Fruit fly (Drosophila melanogaster): ENCODE results near the gene Gba1b.

The Gba1b gene

DNA sequence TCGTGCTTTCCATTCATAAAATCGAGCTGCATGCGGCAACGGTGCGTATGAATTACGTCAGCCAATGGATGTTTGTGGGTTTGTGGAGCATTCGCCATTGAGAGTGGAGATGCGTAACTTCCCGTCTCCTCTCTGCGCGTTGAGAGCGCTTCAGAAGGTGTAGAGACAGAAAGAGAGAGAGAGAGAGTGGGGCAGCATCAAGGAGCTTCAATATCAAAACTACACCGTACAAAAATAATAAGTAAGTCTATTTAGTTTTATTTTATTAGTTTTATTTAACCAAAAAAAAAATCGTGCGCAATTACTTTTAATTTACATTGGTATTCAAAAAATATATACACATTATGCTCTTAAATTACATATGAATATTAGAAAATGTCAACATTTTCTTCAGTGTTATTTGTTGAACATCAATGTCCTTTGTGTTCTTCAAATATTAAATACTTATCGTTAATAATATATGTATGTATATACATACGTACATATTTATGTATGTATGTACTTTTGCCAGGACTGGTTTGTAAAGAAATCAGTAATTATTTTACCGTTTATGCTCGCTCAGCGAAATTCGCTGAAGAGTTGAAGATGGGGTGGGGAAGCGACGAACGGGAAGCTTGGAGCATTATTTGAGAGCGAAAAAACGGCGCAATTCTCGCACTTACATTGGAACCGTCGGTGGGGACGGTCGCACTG, 18.2 kb downstream of the Gba1b start, which contains the start of gene CG10365 (continued):
- 0 out of 3 replicates have a peak, but pooled peaks have one; percentile 46 for TF ChIP-seq CG6175 (GFP tag; IDR thresholded peaks at IDR 0.05)
- TF ChIP-seq danr (GFP tag; IDR thresholded peaks at IDR 0.05) = peak; percentile 50; the same call in 1 of the 2 replicates
- peak; percentile 83 for TF ChIP-seq CG10366 (GFP tag; IDR thresholded peaks at IDR 0.05)
- TF ChIP-seq gsb-n (tag; optimal IDR thresholded peaks at IDR 0.05) = peak; percentile 79
- no peak for TF ChIP-seq Ets65A (GFP tag)
- no peak for TF ChIP-seq gro (GFP tag; optimal IDR thresholded peaks at IDR 0.05)
- TF ChIP-seq CG12236 (GFP tag; optimal IDR thresholded peaks at IDR 0.05) = no peak
- TF ChIP-seq D (optimal IDR thresholded peaks at IDR 0.05) = no peak
- peak; percentile 42 for TF ChIP-seq D (GFP tag; optimal IDR thresholded peaks at IDR 0.05)
- TF ChIP-seq CG6254 (GFP tag; optimal IDR thresholded peaks at IDR 0.05) = peak; percentile 52
- no peak for TF ChIP-seq CG33213 (GFP tag; optimal IDR thresholded peaks at IDR 0.05)
- peak; percentile 85 for TF ChIP-seq CG8924 (tag; optimal IDR thresholded peaks at IDR 0.05)
- TF ChIP-seq CG6689 (GFP tag; IDR thresholded peaks at IDR 0.05) = peak; percentile 86
- peak; percentile 79 for TF ChIP-seq ttk (GFP tag; IDR thresholded peaks at IDR 0.05)
- peak; percentile 81 for TF ChIP-seq ind (GFP tag; optimal IDR thresholded peaks at IDR 0.05)
- TF ChIP-seq CG11247 (GFP tag; IDR thresholded peaks at IDR 0.05) = peak; percentile 78
- no peak for TF ChIP-seq CG11398 (GFP tag; optimal IDR thresholded peaks at IDR 0.05)
- peak; percentile 64 for TF ChIP-seq Nf-YC (tag; optimal IDR thresholded peaks at IDR 0.05)
- peak; percentile 93 for TF ChIP-seq vvl (GFP tag; IDR thresholded peaks at IDR 0.05)
- no peak for TF ChIP-seq CG8089 (GFP tag; optimal IDR thresholded peaks at IDR 0.05)
- peak; percentile 59 for TF ChIP-seq CG12219 (GFP tag; optimal IDR thresholded peaks at IDR 0.05)
- peak; percentile 30; the same call in 1 of the 2 replicates for TF ChIP-seq GATAe (GFP tag; conservative IDR thresholded peaks at IDR 0.05)
- TF ChIP-seq Mes4 (GFP tag; optimal IDR thresholded peaks at IDR 0.05) = no peak
- TF ChIP-seq CG8359 (GFP tag; optimal IDR thresholded peaks at IDR 0.05; ENCODE audit: borderline replicate concordance) = no peak
- TF ChIP-seq pita (GFP tag; optimal IDR thresholded peaks at IDR 0.05) = no peak
- TF ChIP-seq sug (tag; optimal IDR thresholded peaks at IDR 0.05) = peak; percentile 36
- no peak for TF ChIP-seq Sry-β (GFP tag; optimal IDR thresholded peaks at IDR 0.05)
- TF ChIP-seq CG1529 (GFP tag; optimal IDR thresholded peaks at IDR 0.05) = peak; percentile 17
- TF ChIP-seq al (GFP tag; IDR thresholded peaks at IDR 0.05) = peak; percentile 68
- TF ChIP-seq CG6813 (GFP tag; optimal IDR thresholded peaks at IDR 0.05) = peak; percentile 82
- TF ChIP-seq CG7357 (GFP tag; IDR thresholded peaks at IDR 0.05) = peak; percentile 76
- no peak for TF ChIP-seq YL-1 (GFP tag; optimal IDR thresholded peaks at IDR 0.05)
- TF ChIP-seq CG31365 (tag; optimal IDR thresholded peaks at IDR 0.05) = no peak
- TF ChIP-seq ara (GFP tag; IDR thresholded peaks at IDR 0.05) = no peak
- TF ChIP-seq NFAT (GFP tag; IDR thresholded peaks at IDR 0.05) = peak; percentile 50; the same call in 1 of the 2 replicates
- TF ChIP-seq Asciz (GFP tag; optimal IDR thresholded peaks at IDR 0.05) = peak; percentile 87
- no peak for TF ChIP-seq Hmx (GFP tag; optimal IDR thresholded peaks at IDR 0.05)
- TF ChIP-seq CG4424 (GFP tag; optimal IDR thresholded peaks at IDR 0.05) = peak; percentile 82
- TF ChIP-seq ash1 (GFP tag; optimal IDR thresholded peaks at IDR 0.05) = no peak
- peak; percentile 84 for TF ChIP-seq Hr3 (GFP tag; optimal IDR thresholded peaks at IDR 0.05)
- TF ChIP-seq CG11723 (GFP tag; optimal IDR thresholded peaks at IDR 0.05) = no peak
- peak; percentile 61 for TF ChIP-seq zen (tag; optimal IDR thresholded peaks at IDR 0.05)
- TF ChIP-seq lab (GFP tag; optimal IDR thresholded peaks at IDR 0.05) = peak; percentile 92
- 0 out of 3 replicates have a peak, but pooled peaks have one; percentile 50 for TF ChIP-seq zfh1 (GFP tag; IDR thresholded peaks at IDR 0.05)
- no peak for TF ChIP-seq CG12744 (GFP tag; optimal IDR thresholded peaks at IDR 0.05)
- peak; percentile 57 for TF ChIP-seq slou (GFP tag; optimal IDR thresholded peaks at IDR 0.05)
- TF ChIP-seq cato (GFP tag; optimal IDR thresholded peaks at IDR 0.05; ENCODE audit: borderline replicate concordance) = peak; percentile 23
- TF ChIP-seq en (GFP tag; optimal IDR thresholded peaks at IDR 0.05) = no peak
- TF ChIP-seq Lpt (GFP tag; optimal IDR thresholded peaks at IDR 0.05) = no peak
- peak; percentile 86 for TF ChIP-seq grau (tag; optimal IDR thresholded peaks at IDR 0.05)
- peak; percentile 65 for TF ChIP-seq CG5245 (GFP tag; optimal IDR thresholded peaks at IDR 0.05)
